Fruit fly (Drosophila melanogaster) whole organism, embryonic: ENCODE measurements around the gene Nplp3.

Experiments used
- Aef1 ChIP-seq: fragments of 200-800 bp; sonication (Bioruptor generic); IDR thresholded peaks from 3 replicates; pipeline ENCODE4 v1.3.6; 2022; ENCODE audit warnings: missing biosample characterization, missing genetic modification characterization
- Awh ChIP-seq: fragments of 200-800 bp; sonication (Bioruptor generic); IDR thresholded peaks from 2 replicates; pipeline ENCODE4, ENCODE4 v1.3.6; 2022; ENCODE audit warnings: missing biosample characterization, missing genetic modification characterization
- Blimp-1 ChIP-seq: fragments of 200-800 bp; sonication (Bioruptor generic); optimal IDR thresholded peaks from 3 replicates; lab custom pipeline; 2018; ENCODE audit warnings: missing biosample characterization, missing genetic modification characterization, mild to moderate bottlenecking, moderate library complexity, missing genetic modification reagents
- CG12104 ChIP-seq: fragments of 200-800 bp; sonication (Bioruptor generic); optimal IDR thresholded peaks from 3 replicates; lab custom pipeline; 2016; ENCODE audit warnings: missing biosample characterization, missing genetic modification characterization
- CG12769 ChIP-seq: fragments of 200-800 bp; sonication (Bioruptor generic); optimal IDR thresholded peaks from 2 replicates; lab custom pipeline; 2019; ENCODE audit warnings: missing biosample characterization, mild to moderate bottlenecking, missing genetic modification characterization, moderate library complexity
- CG14441 ChIP-seq: fragments of 200-800 bp; sonication (Bioruptor generic); IDR thresholded peaks from 2 replicates; pipeline ENCODE4 v1.3.6; 2022; ENCODE audit warnings: missing biosample characterization, missing genetic modification characterization
- CG15479 ChIP-seq: fragments of 200-800 bp; sonication (Bioruptor generic); optimal IDR thresholded peaks from 3 replicates; lab custom pipeline; 2019; ENCODE audit warnings: missing biosample characterization, mild to moderate bottlenecking, missing genetic modification characterization, moderate library complexity
- CG17385 ChIP-seq: fragments of 200-800 bp; sonication (Bioruptor generic); optimal IDR thresholded peaks from 3 replicates; lab custom pipeline; 2018; ENCODE audit warnings: missing biosample characterization, mild to moderate bottlenecking, missing genetic modification characterization
- CG17612 ChIP-seq: fragments of 200-800 bp; sonication (Bioruptor generic); IDR thresholded peaks from 2 replicates; pipeline ENCODE4 v1.3.6; 2022; ENCODE audit warnings: missing biosample characterization, missing genetic modification characterization
- CG30403 ChIP-seq: fragments of 200-800 bp; sonication (Bioruptor generic); optimal IDR thresholded peaks from 3 replicates; lab custom pipeline; 2016; ENCODE audit warnings: missing biosample characterization, missing genetic modification characterization
- CG3065 ChIP-seq: fragments of 200-800 bp; sonication (Bioruptor generic); optimal IDR thresholded peaks from 2 replicates; lab custom pipeline; 2016; ENCODE audit warnings: missing biosample characterization, missing genetic modification characterization
- CG3163 ChIP-seq: fragments of 200-800 bp; sonication (Bioruptor generic); optimal IDR thresholded peaks from 3 replicates; lab custom pipeline; 2016; ENCODE audit warnings: missing biosample characterization, missing genetic modification characterization
- CG32532 ChIP-seq: fragments of 200-800 bp; sonication (Bioruptor generic); IDR thresholded peaks from 2 replicates; pipeline ENCODE4 v1.3.6; 2022; ENCODE audit warnings: missing biosample characterization, missing genetic modification characterization
- CG43689 ChIP-seq: fragments of 200-800 bp; sonication (Bioruptor generic); IDR thresholded peaks from 2 replicates; pipeline ENCODE4 v1.3.6; 2022; ENCODE audit warnings: missing biosample characterization, missing genetic modification characterization
- CG6175 ChIP-seq: fragments of 200-800 bp; sonication (Bioruptor generic); IDR thresholded peaks from 3 replicates; pipeline ENCODE4 v1.3.6; 2022; ENCODE audit warnings: missing biosample characterization, missing genetic modification characterization
- CG6689 ChIP-seq: fragments of 200-800 bp; sonication (Bioruptor generic); IDR thresholded peaks from 2 replicates; pipeline ENCODE4 v1.3.6; 2022; ENCODE audit warnings: missing biosample characterization, missing genetic modification characterization
- CG9797 ChIP-seq: fragments of 200-800 bp; sonication (Bioruptor generic); optimal IDR thresholded peaks from 3 replicates; lab custom pipeline; 2018; ENCODE audit warnings: missing biosample characterization, mild to moderate bottlenecking, missing genetic modification characterization
- Ets65A ChIP-seq: fragments of 200-800 bp; sonication (Bioruptor generic); peaks from one replicate; lab custom pipeline; 2016; ENCODE audit warnings: missing biosample characterization, missing genetic modification characterization
- Med ChIP-seq: fragments of 200-800 bp; sonication (Bioruptor generic); peaks from one replicate; lab custom pipeline; 2016; ENCODE audit warnings: missing biosample characterization, missing genetic modification characterization, mild to moderate bottlenecking, inconsistent platforms, moderate library complexity
- NC2β ChIP-seq: fragments of 200-800 bp; sonication (Bioruptor generic); optimal IDR thresholded peaks from 2 replicates; lab custom pipeline; 2016; ENCODE audit warnings: missing biosample characterization, missing genetic modification characterization
- Pdp1 ChIP-seq, 2 experiments: fragments of 200-800 bp; sonication (Bioruptor generic); optimal IDR thresholded peaks; 3 replicates each; lab custom pipeline; 2016; ENCODE audit warnings: missing biosample characterization in 2 of 2, missing genetic modification characterization in 2 of 2, mild to moderate bottlenecking in 1 of 2, moderate library complexity in 1 of 2
- Sry-β ChIP-seq: fragments of 200-800 bp; sonication (Bioruptor generic); optimal IDR thresholded peaks from 2 replicates; lab custom pipeline; 2018; ENCODE audit warnings: missing biosample characterization, mild to moderate bottlenecking, missing genetic modification characterization, moderate library complexity
- bbx ChIP-seq: fragments of 200-800 bp; sonication (Bioruptor generic); IDR thresholded peaks from 2 replicates; pipeline ENCODE4 v1.3.6; 2022; ENCODE audit warnings: missing biosample characterization, missing genetic modification characterization; ENCODE audit not compliant: partially characterized antibody
- chinmo ChIP-seq: fragments of 200-800 bp; sonication (Bioruptor generic); IDR thresholded peaks from 4 replicates; pipeline ENCODE4 v1.3.6; 2022; ENCODE audit warnings: missing biosample characterization, missing genetic modification characterization; ENCODE audit not compliant: partially characterized antibody
- ci ChIP-seq: fragments of 200-800 bp; sonication (Bioruptor generic); IDR thresholded peaks from 3 replicates; pipeline ENCODE4 v1.3.6; 2022; ENCODE audit warnings: missing biosample characterization, missing genetic modification characterization
- cwo ChIP-seq: fragments of 200-800 bp; sonication (Bioruptor generic); optimal IDR thresholded peaks from 3 replicates; lab custom pipeline; 2017; ENCODE audit warnings: missing biosample characterization, missing genetic modification characterization, mild to moderate bottlenecking, moderate library complexity, missing genetic modification reagents
- dmrt99B ChIP-seq: fragments of 200-800 bp; sonication (Bioruptor generic); optimal IDR thresholded peaks from 2 replicates; lab custom pipeline; 2018; ENCODE audit warnings: missing biosample characterization, mild to moderate bottlenecking, missing genetic modification characterization, moderate library complexity
- ftz-f1 ChIP-seq: fragments of 200-800 bp; sonication (Bioruptor generic); optimal IDR thresholded peaks from 2 replicates; lab custom pipeline; 2016; ENCODE audit warnings: missing biosample characterization, missing genetic modification characterization
- gro ChIP-seq: fragments of 200-800 bp; sonication (Bioruptor generic); optimal IDR thresholded peaks from 2 replicates; lab custom pipeline; 2016; ENCODE audit warnings: missing biosample characterization, missing genetic modification characterization
- lola ChIP-seq, 3 experiments: fragments of >200 bp in 2 of 3; fragments of 200-800 bp in 1 of 3; sonication (Bioruptor generic) in 1 of 3; optimal IDR thresholded peaks; 2 replicates each; lab custom pipeline; 2017 to 2019; ENCODE audit warnings: missing biosample characterization in 3 of 3, missing genetic modification characterization in 3 of 3, mild to moderate bottlenecking in 1 of 3, moderate library complexity in 1 of 3
- mam ChIP-seq: fragments of 200-800 bp; sonication (Bioruptor generic); optimal IDR thresholded peaks from 3 replicates; lab custom pipeline; 2016; ENCODE audit warnings: missing biosample characterization, missing genetic modification characterization
- oc ChIP-seq: fragments of 200-800 bp; sonication (Bioruptor generic); optimal IDR thresholded peaks from 2 replicates; lab custom pipeline; 2018; ENCODE audit warnings: missing biosample characterization, mild to moderate bottlenecking, missing genetic modification characterization, moderate library complexity
- onecut ChIP-seq: fragments of 200-800 bp; sonication (Bioruptor generic); IDR thresholded peaks from 2 replicates; pipeline ENCODE4 v1.3.6; 2022; ENCODE audit warnings: missing biosample characterization, missing genetic modification characterization
- pros ChIP-seq: fragments of 200-800 bp; sonication (Bioruptor generic); optimal IDR thresholded peaks from 3 replicates; lab custom pipeline; 2019; ENCODE audit warnings: missing biosample characterization, mild to moderate bottlenecking, missing genetic modification characterization, moderate library complexity
- sd ChIP-seq: fragments of 200-800 bp; sonication (Bioruptor generic); optimal IDR thresholded peaks from 3 replicates; lab custom pipeline; 2018; ENCODE audit warnings: missing biosample characterization, mild to moderate bottlenecking, missing genetic modification characterization, moderate library complexity
- sens-2 ChIP-seq: fragments of 200-800 bp; sonication (Bioruptor generic); IDR thresholded peaks from 2 replicates; pipeline ENCODE4 v1.3.6; 2022; ENCODE audit warnings: missing biosample characterization, missing genetic modification characterization
- ssp ChIP-seq: fragments of 200-800 bp; sonication (Bioruptor generic); IDR thresholded peaks from 2 replicates; pipeline ENCODE4 v1.3.6; 2022; ENCODE audit warnings: missing biosample characterization, missing genetic modification characterization
- unpg ChIP-seq: fragments of 200-800 bp; sonication (Bioruptor generic); optimal IDR thresholded peaks from 3 replicates; lab custom pipeline; 2018; ENCODE audit warnings: missing biosample characterization, mild to moderate bottlenecking, missing genetic modification characterization, moderate library complexity
- vvl ChIP-seq: fragments of 200-800 bp; sonication (Bioruptor generic); IDR thresholded peaks from 2 replicates; pipeline ENCODE4 v1.3.6; 2022; ENCODE audit warnings: missing biosample characterization, missing genetic modification characterization

The Nplp3 gene

dm6 chr3L:16334876-16335275, 17.1 kb downstream of the Nplp3 start (continued):
- TF ChIP-seq Aef1 (GFP tag; lab: Robert Waterston, UW) (no peak), NC2β (no peak), ssp (GFP tag; lab: Robert Waterston, UW) (no peak), bbx (GFP tag; lab: Robert Waterston, UW) (peak; percentile 38; the same call in 1 of the 2 replicates), CG14441 (GFP tag; lab: Robert Waterston, UW) (no peak), ci (peak; percentile 58; the same call in 1 of the 3 replicates), CG17612 (GFP tag; lab: Robert Waterston, UW) (peak; percentile 35; the same call in 1 of the 2 replicates), sens-2 (GFP tag; lab: Robert Waterston, UW) (no peak), dmrt99B (no peak), CG3065 (GFP tag; lab: Kevin White, UChicago) (no peak), lola (GFP tag; optimal IDR thresholded peaks at IDR 0.05; lab: Kevin White, UChicago) (peak in 1 of 3 experiments; percentile 53), CG30403 (GFP tag; lab: Kevin White, UChicago) (no peak), cwo (no peak), CG17385 (GFP tag; lab: Kevin White, UChicago) (no peak), gro (GFP tag; lab: Kevin White, UChicago) (no peak), unpg (no peak), CG15479 (no peak), Pdp1 (GFP tag; optimal IDR thresholded peaks at IDR 0.05; lab: Kevin White, UChicago) (peak in 1 of 2 experiments; percentile 65)

dm6 chr3L:16337739-16338138, 19.9 kb downstream of the Nplp3 start:
- TF ChIP-seq Awh (GFP tag; lab: Robert Waterston, UW) (peak; percentile 47), CG3163 (GFP tag; lab: Kevin White, UChicago) (no peak), mam (GFP tag; lab: Kevin White, UChicago) (no peak), CG12104 (no peak), CG12769 (tag; lab: Kevin White, UChicago) (peak; percentile 68), CG6175 (GFP tag; lab: Robert Waterston, UW) (0 out of 3 replicates have a peak, but pooled peaks have one; percentile 25), CG43689 (GFP tag; lab: Robert Waterston, UW) (0 out of 2 replicates have a peak, but pooled peaks have one; percentile 10), chinmo (peak; percentile 71; the same call in 1 of the 4 replicates), Ets65A (GFP tag; lab: Kevin White, UChicago) (peak; percentile 2), CG32532 (GFP tag; lab: Robert Waterston, UW) (0 out of 2 replicates have a peak, but pooled peaks have one; percentile 10), CG6689 (GFP tag; lab: Robert Waterston, UW) (no peak), sd (tag; lab: Kevin White, UChicago) (peak; percentile 66), Blimp-1 (GFP tag; lab: Kevin White, UChicago) (peak; percentile 63), pros (GFP tag; lab: Kevin White, UChicago) (peak; percentile 62), vvl (peak; percentile 83), Med (GFP tag; lab: Kevin White, UChicago) (peak; percentile 20), ftz-f1 (GFP tag; lab: Kevin White, UChicago) (peak; percentile 48), onecut (peak; percentile 61), CG9797 (GFP tag; lab: Kevin White, UChicago) (no peak), Sry-β (GFP tag; lab: Kevin White, UChicago) (no peak), oc (tag; lab: Kevin White, UChicago) (peak; percentile 47)
- TF ChIP-seq, all 482 proteins: peak for 15
